Worm (Caenorhabditis elegans) whole organism, L3 larva: ENCODE results near the gene ZC239.5.
A peak's percentile ranks its signal among the peaks of the same experiment; 100 is the strongest.

Source experiments
- R02D3.7 ChIP-seq: fragments of 150-350 bp; optimal IDR thresholded peaks from 2 replicates; lab custom pipeline; 2014; ENCODE audit warnings: missing biosample characterization, missing genetic modification characterization
- ZK546.5 ChIP-seq: sonication (generic microtip); optimal IDR thresholded peaks from 2 replicates; lab custom pipeline; 2017; ENCODE audit warnings: missing biosample characterization, missing genetic modification characterization
- aly-2 ChIP-seq: fragments of 150-350 bp; optimal IDR thresholded peaks from 2 replicates; lab custom pipeline; 2014; ENCODE audit warnings: missing biosample characterization, missing genetic modification characterization
- ama-1 ChIP-seq: fragments of 150-350 bp; optimal IDR thresholded peaks from 2 replicates; lab custom pipeline; 2018
- ceh-28 ChIP-seq: fragments of 150-350 bp; optimal IDR thresholded peaks from 2 replicates; lab custom pipeline; 2014; ENCODE audit warnings: missing biosample characterization, missing genetic modification reagents, missing genetic modification characterization
- ceh-82 ChIP-seq: fragments of 150-350 bp; optimal IDR thresholded peaks from 2 replicates; lab custom pipeline; 2014; ENCODE audit warnings: missing biosample characterization, missing genetic modification characterization
- ceh-9 ChIP-seq: sonication (generic microtip); optimal IDR thresholded peaks from 2 replicates; lab custom pipeline; 2018; ENCODE audit warnings: missing biosample characterization, missing genetic modification characterization
- daf-12 ChIP-seq: fragments of 150-350 bp; optimal IDR thresholded peaks from 2 replicates; lab custom pipeline; 2014; ENCODE audit warnings: missing biosample characterization, missing genetic modification reagents, missing genetic modification characterization
- egl-27 ChIP-seq: sonication (generic microtip); optimal IDR thresholded peaks from 4 replicates; lab custom pipeline; 2017; ENCODE audit warnings: missing biosample characterization, missing genetic modification reagents, missing genetic modification characterization
- egl-5 ChIP-seq: fragments of 150-350 bp; optimal IDR thresholded peaks from 2 replicates; lab custom pipeline; 2017; ENCODE audit warnings: missing biosample characterization, missing genetic modification reagents, missing genetic modification characterization, inconsistent platforms
- elt-2 ChIP-seq: sonication (generic microtip); optimal IDR thresholded peaks from 2 replicates; lab custom pipeline; 2016; ENCODE audit warnings: missing genetic modification reagents, mild to moderate bottlenecking, missing genetic modification characterization, missing compliant biosample characterization
- elt-3 ChIP-seq, 3 experiments: fragments of 150-350 bp in 1 of 3; sonication (generic microtip) in 2 of 3; optimal IDR thresholded peaks; 2 replicates in 2 of 3; 4 replicates in 1 of 3; lab custom pipeline; 2014 to 2017; ENCODE audit warnings: missing biosample characterization in 3 of 3, missing genetic modification characterization in 3 of 3
- eor-1 ChIP-seq, 2 experiments: fragments of 150-350 bp; optimal IDR thresholded peaks; 2 replicates each; lab custom pipeline; 2014 to 2018; ENCODE audit warnings: missing biosample characterization in 2 of 2, missing genetic modification characterization in 2 of 2
- fkh-10 ChIP-seq: sonication (generic microtip); optimal IDR thresholded peaks from 2 replicates; lab custom pipeline; 2017; ENCODE audit warnings: missing biosample characterization, missing genetic modification reagents, missing genetic modification characterization
- fkh-2 ChIP-seq: fragments of 150-350 bp; optimal IDR thresholded peaks from 2 replicates; lab custom pipeline; 2014; ENCODE audit warnings: missing biosample characterization, missing genetic modification reagents, missing genetic modification characterization
- fos-1 ChIP-seq: fragments of 150-350 bp; optimal IDR thresholded peaks from 2 replicates; lab custom pipeline; 2014; ENCODE audit warnings: missing biosample characterization, missing genetic modification characterization
- hmg-11 ChIP-seq: sonication (generic microtip); optimal IDR thresholded peaks from 2 replicates; lab custom pipeline; 2016; ENCODE audit warnings: missing genetic modification characterization, missing compliant biosample characterization
- jun-1 ChIP-seq: fragments of 150-350 bp; optimal IDR thresholded peaks from 2 replicates; lab custom pipeline; 2014; ENCODE audit warnings: missing biosample characterization, missing genetic modification reagents, missing genetic modification characterization
- lin-15B ChIP-seq: fragments of 150-350 bp; optimal IDR thresholded peaks from 2 replicates; lab custom pipeline; 2014; ENCODE audit warnings: missing biosample characterization, missing genetic modification characterization
- lin-39 ChIP-seq: fragments of 150-350 bp; optimal IDR thresholded peaks from 2 replicates; lab custom pipeline; 2018; ENCODE audit warnings: missing biosample characterization, missing genetic modification reagents, missing genetic modification characterization
- lsy-12 ChIP-seq: sonication (generic microtip); optimal IDR thresholded peaks from 2 replicates; lab custom pipeline; 2016; ENCODE audit warnings: mild to moderate bottlenecking, missing genetic modification characterization, missing compliant biosample characterization
- mml-1 ChIP-seq: fragments of 150-350 bp; sonication (generic microtip); optimal IDR thresholded peaks from 3 replicates; lab custom pipeline; 2014; ENCODE audit warnings: missing biosample characterization, missing genetic modification characterization
- nfya-1 ChIP-seq: sonication (generic microtip); optimal IDR thresholded peaks from 2 replicates; lab custom pipeline; 2017; ENCODE audit warnings: missing genetic modification characterization, mild to moderate bottlenecking, missing compliant biosample characterization, antibody characterized with exemption, moderate library complexity; ENCODE audit not compliant: insufficient read depth
- nhr-11 ChIP-seq: fragments of 150-350 bp; optimal IDR thresholded peaks from 2 replicates; lab custom pipeline; 2014; ENCODE audit warnings: missing biosample characterization, missing genetic modification characterization
- nhr-12 ChIP-seq: fragments of 150-350 bp; optimal IDR thresholded peaks from 2 replicates; lab custom pipeline; 2014; ENCODE audit warnings: missing biosample characterization, missing genetic modification characterization
- nhr-23 ChIP-seq: fragments of 150-350 bp; optimal IDR thresholded peaks from 2 replicates; lab custom pipeline; 2014; ENCODE audit warnings: missing biosample characterization, missing genetic modification reagents, missing genetic modification characterization
- nhr-237 ChIP-seq: fragments of 150-350 bp; optimal IDR thresholded peaks from 2 replicates; lab custom pipeline; 2014; ENCODE audit warnings: missing biosample characterization, missing genetic modification characterization
- nhr-25 ChIP-seq: sonication (generic microtip); optimal IDR thresholded peaks from 2 replicates; lab custom pipeline; 2017; ENCODE audit warnings: missing biosample characterization, missing genetic modification characterization
- pha-4 ChIP-seq: fragments of 150-350 bp; optimal IDR thresholded peaks from 2 replicates; lab custom pipeline; 2014; ENCODE audit warnings: missing biosample characterization, missing genetic modification reagents, missing genetic modification characterization
- pqm-1 ChIP-seq: fragments of 150-350 bp; optimal IDR thresholded peaks from 2 replicates; lab custom pipeline; 2017; ENCODE audit warnings: missing biosample characterization, missing genetic modification characterization, inconsistent platforms
- snpc-4 ChIP-seq: fragments of 150-350 bp; optimal IDR thresholded peaks from 2 replicates; lab custom pipeline; 2014; ENCODE audit warnings: missing biosample characterization, missing genetic modification characterization
- tbx-2 ChIP-seq: sonication (generic microtip); optimal IDR thresholded peaks from 2 replicates; lab custom pipeline; 2016; ENCODE audit warnings: mild to moderate bottlenecking, missing genetic modification characterization, missing compliant biosample characterization
- unc-39 ChIP-seq: sonication (generic microtip); optimal IDR thresholded peaks from 4 replicates; lab custom pipeline; 2017; ENCODE audit warnings: missing biosample characterization, missing genetic modification characterization
- unc-62 ChIP-seq: fragments of 150-350 bp; sonication (generic microtip); optimal IDR thresholded peaks from 4 replicates; lab custom pipeline; 2014; ENCODE audit warnings: missing biosample characterization, missing genetic modification reagents, missing genetic modification characterization
- zag-1 ChIP-seq: fragments of 150-350 bp; optimal IDR thresholded peaks from 2 replicates; lab custom pipeline; 2014; ENCODE audit warnings: missing biosample characterization, missing genetic modification characterization

ZC239.5 gene

DNA sequence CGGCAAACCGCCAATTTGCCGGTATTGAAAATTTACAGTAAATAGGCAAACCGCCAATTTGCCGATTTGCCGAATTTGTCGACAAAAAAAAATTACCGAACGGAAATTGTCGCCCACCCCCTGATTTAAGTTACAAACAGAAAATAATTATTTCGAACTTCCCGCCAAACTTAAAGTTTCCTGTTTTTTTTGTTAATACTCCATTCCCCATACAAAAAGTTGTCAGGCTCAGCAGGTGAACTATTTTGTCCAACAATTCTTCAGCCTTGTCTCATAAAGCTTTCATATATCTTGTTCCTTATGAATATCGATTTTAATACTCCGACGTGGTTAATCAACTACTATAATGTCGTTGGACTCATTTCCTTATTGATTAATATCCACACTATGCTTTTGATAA, 7.0 kb upstream of the ZC239.5 start, which contains the start of gene sri-50:
Gene sri-50, plus strand, starts transcription at position 301 of the 400 bp plus-strand sequence.
- TF ChIP-seq fos-1, result no peak

DNA sequence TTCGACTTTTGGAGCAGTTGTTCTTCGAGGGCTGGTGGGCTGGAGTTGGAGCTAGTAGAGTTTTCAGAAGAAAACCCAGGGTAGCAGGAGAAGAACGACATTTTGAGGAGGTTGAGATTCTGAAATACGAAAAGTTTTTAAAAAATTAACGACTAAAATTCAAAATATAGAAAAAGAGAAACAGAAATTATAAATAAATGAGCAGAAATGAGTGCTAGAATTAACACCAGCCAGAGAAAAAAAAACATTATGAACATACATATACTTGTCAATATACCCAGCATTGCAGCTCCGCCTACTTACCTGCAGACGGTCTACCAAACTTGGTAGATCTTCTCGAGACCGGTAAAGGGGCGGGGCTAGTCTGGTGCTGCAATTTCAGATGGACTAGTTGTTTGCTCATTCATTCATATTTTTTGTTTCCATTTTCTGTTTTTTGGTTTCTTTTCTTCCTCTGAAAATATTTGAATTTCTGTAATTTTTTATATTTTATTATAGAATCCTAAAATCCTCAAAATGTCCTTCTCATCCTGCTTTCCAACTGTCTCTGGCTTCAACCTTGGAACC, 4.0 kb upstream of the ZC239.5 start, which contains the start of the genes ZC239.20 and ZC239.21:
Gene ZC239.20, minus strand, starts transcription at position 101 of the 567 bp plus-strand sequence.
Gene ZC239.21, plus strand, starts transcription at position 517 of the 567 bp plus-strand sequence.
- no peak for TF ChIP-seq ceh-82
- TF ChIP-seq elt-2, result no peak
- TF ChIP-seq ZK546.5, result no peak
- TF ChIP-seq nhr-237 (tag; lab: Kevin White, UChicago), result no peak
- no peak for TF ChIP-seq pqm-1 (tag; lab: Kevin White, UChicago)
- no peak for TF ChIP-seq nhr-11 (tag; lab: Kevin White, UChicago)
- TF ChIP-seq zag-1 (tag; lab: Kevin White, UChicago), result no peak
- no peak for TF ChIP-seq aly-2 (tag; lab: Kevin White, UChicago)
- TF ChIP-seq nfya-1 (tag; lab: Kevin White, UChicago), result no peak
- no peak for TF ChIP-seq R02D3.7 (tag; lab: Kevin White, UChicago)
- no peak for TF ChIP-seq nhr-23 (tag; lab: Kevin White, UChicago)
- TF ChIP-seq pha-4, result no peak
- TF ChIP-seq fos-1, result no peak

DNA sequence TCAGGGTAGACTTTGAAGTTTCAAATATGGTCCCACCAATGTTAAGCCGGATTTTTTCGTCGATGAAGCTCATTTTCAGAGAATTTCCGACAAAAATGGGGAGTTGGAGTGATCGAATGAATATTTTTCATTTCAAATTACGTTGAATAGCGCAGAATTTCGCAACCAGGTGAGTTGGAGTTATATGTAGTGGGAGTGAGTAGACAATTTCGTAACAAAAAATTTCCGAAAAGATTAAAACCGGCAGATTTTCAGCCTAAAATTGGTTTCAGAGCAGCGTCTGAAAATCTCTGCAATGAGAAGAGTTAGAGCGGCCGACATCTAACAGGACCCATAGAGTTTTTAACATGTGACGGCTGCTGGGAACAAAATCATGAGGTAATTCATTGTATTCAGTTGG, 1.8 kb upstream of the ZC239.5 start, which contains the start of gene sdz-35:
Gene sdz-35, minus strand, starts transcription at position 101 of the 400 bp plus-strand sequence.
- TF ChIP-seq ceh-82 (no peak), nhr-237 (tag; lab: Kevin White, UChicago) (no peak), unc-39 (tag; lab: Kevin White, UChicago) (no peak), fkh-2 (tag; lab: Kevin White, UChicago) (no peak), egl-5 (no peak), daf-12 (tag; lab: Kevin White, UChicago) (no peak), lin-15B (tag; lab: Kevin White, UChicago) (no peak), fos-1 (no peak), tbx-2 (tag; lab: Kevin White, UChicago) (no peak), ama-1 (lab: Kevin White, UChicago) (no peak), lin-39 (tag; lab: Kevin White, UChicago) (no peak), unc-62 (GFP tag; lab: Kevin White, UChicago) (no peak), aly-2 (tag; lab: Kevin White, UChicago) (no peak), ceh-9 (tag; lab: Kevin White, UChicago) (no peak), mml-1 (tag; lab: Kevin White, UChicago) (no peak), ZK546.5 (no peak), nhr-25 (tag; lab: Kevin White, UChicago) (no peak), nfya-1 (tag; lab: Kevin White, UChicago) (no peak)

DNA sequence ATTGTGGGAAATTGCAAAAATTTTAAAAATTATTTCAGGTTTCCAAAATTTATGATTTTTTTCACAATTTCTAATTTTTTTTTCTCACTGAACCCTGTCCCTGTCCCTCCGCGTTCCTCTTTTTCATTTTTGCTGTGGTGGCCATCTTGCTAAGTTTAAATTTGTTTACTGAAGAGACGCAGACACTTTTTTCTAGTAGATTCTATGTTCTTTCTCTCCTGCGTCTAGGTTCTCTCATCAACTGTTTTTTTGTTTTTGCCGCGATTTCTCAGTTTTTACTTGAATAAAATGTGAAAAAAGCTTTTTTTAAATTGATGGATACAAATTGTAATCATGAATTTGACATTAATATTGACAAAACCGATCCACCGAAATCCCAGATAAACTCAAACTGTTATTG, 1.2 kb upstream of the ZC239.5 start, which contains the start of gene ZC239.6:
Gene ZC239.6, plus strand, starts transcription at position 381 of the 400 bp plus-strand sequence.
- TF ChIP-seq pha-4 (peak; percentile 66), snpc-4 (tag; lab: Kevin White, UChicago) (peak; percentile 33), ceh-28 (tag; lab: Kevin White, UChicago) (no peak), nhr-23 (tag; lab: Kevin White, UChicago) (peak; percentile 3), nhr-12 (tag; lab: Kevin White, UChicago) (no peak), egl-5 (no peak), lsy-12 (tag; lab: Kevin White, UChicago) (no peak), nfya-1 (tag; lab: Kevin White, UChicago) (peak; percentile 55), hmg-11 (tag; lab: Kevin White, UChicago) (peak; percentile 30)

DNA sequence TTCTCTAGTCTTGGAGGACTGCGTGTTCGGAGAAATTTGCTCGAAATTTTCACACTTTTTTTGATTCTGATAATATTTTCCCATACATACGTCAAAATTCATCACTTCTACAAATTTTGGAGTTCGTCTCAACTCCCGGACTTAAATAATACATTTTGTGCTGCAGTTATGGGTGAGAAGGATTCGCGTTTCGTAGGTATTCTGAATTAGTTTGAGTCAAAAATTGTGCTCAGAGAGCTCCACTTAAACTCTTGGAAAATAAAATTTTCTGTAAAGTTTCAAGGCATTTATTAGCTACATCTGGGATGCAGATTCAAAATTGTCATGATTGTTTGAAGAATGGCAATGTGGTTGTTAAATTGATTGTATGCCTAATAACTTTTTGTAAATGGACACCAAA, 3.4 kb downstream of the ZC239.5 start, which contains the start of gene ZC239.4:
Gene ZC239.4, plus strand, starts transcription at position 301 of the 400 bp plus-strand sequence.
- TF ChIP-seq mml-1 (tag; lab: Kevin White, UChicago) (no peak), unc-62 (GFP tag; lab: Kevin White, UChicago) (no peak), elt-3 (tag; optimal IDR thresholded peaks at IDR 0.05; lab: Kevin White, UChicago) (no peak), fkh-2 (tag; lab: Kevin White, UChicago) (no peak), tbx-2 (tag; lab: Kevin White, UChicago) (no peak), jun-1 (tag; lab: Kevin White, UChicago) (no peak), unc-39 (tag; lab: Kevin White, UChicago) (no peak), ceh-28 (tag; lab: Kevin White, UChicago) (no peak), nhr-25 (tag; lab: Kevin White, UChicago) (no peak), ama-1 (lab: Kevin White, UChicago) (no peak), fkh-10 (GFP tag; lab: Kevin White, UChicago) (no peak), nfya-1 (tag; lab: Kevin White, UChicago) (no peak), lin-15B (tag; lab: Kevin White, UChicago) (no peak), egl-27 (tag; lab: Kevin White, UChicago) (no peak), zag-1 (tag; lab: Kevin White, UChicago) (no peak), eor-1 (tag; optimal IDR thresholded peaks at IDR 0.05; lab: Kevin White, UChicago) (no peak), ZK546.5 (no peak)
